Worm (Caenorhabditis elegans): ENCODE results near the gene dnj-5.

DNA sequence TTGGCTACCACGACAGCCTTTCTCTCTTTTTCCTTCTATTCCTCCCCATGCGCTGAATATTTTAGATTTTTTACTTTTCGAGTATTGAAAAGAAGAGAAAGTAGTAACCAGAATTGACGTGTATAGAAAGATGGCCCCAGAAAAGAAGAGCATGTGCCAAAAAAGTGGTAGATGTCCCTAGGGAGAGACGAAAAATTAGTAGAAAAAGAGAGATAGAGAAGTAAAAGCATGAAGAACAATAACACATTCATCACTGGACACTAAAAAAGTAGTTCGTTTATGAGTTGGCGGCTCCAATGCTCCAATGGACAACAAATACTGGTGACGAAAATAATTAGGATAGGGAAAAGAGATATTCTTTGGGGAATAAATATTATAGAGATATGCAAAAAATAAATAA lies 45.6 kb downstream of the dnj-5 start:
- TF ChIP-seq him-1 (tag; optimal IDR thresholded peaks at IDR 0.05) = no peak
- TF ChIP-seq dao-5 (tag; optimal IDR thresholded peaks at IDR 0.05) = no peak
- TF ChIP-seq W03F9.2 (tag; optimal IDR thresholded peaks at IDR 0.05) = no peak
